Fruit fly (Drosophila melanogaster): ENCODE measurements around the gene CG7720.

The CG7720 gene

DNA sequence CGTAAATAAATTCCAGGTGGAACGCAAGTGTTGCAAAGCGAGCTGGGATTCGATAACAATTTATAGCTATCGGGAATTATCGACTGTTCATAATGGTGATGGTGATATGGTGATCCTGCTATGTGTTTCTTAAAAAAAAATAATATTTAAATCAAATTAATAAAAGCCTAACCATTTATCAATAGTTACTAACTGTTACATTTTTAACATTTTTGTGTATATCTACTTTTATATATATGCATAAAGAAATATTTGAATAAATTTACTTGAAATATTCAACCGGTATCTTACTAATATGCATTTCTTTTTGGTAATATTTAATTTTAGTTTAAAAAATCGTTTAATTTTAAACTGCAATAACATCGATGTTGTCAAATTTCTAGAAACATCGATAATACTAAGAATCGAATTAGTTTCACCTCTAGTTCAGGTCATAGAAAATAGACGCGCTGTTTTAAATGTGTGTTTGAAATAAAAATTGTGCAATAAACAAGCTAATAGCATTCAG, 49.0 kb downstream of the CG7720 start, which contains the start of the genes PGS1 and gwl:
Gene PGS1 (minus strand): TSS at position 81 of the 508 bp plus-strand sequence.
Gene gwl (plus strand): TSS at position 410 of the 508 bp plus-strand sequence.
- TF ChIP-seq woc (GFP tag; optimal IDR thresholded peaks at IDR 0.05) (no peak), OdsH (GFP tag; optimal IDR thresholded peaks at IDR 0.05) (peak; percentile 74), Hr78 (GFP tag; optimal IDR thresholded peaks at IDR 0.05) (no peak), sv (GFP tag; optimal IDR thresholded peaks at IDR 0.05) (peak; percentile 78), Dfd (GFP tag; optimal IDR thresholded peaks at IDR 0.05) (no peak), psq (GFP tag; optimal IDR thresholded peaks at IDR 0.05) (peak; percentile 76), Hnf4 (GFP tag; optimal IDR thresholded peaks at IDR 0.05) (no peak), Jra (GFP tag; optimal IDR thresholded peaks at IDR 0.05) (no peak), dsf (GFP tag; optimal IDR thresholded peaks at IDR 0.05; ENCODE audit: borderline replicate concordance) (peak; percentile 54), ey (GFP tag; optimal IDR thresholded peaks at IDR 0.05) (peak; percentile 57), HLH106 (tag; optimal IDR thresholded peaks at IDR 0.05) (peak; percentile 71), GATAd (GFP tag; optimal IDR thresholded peaks at IDR 0.05) (peak; percentile 22)

DNA sequence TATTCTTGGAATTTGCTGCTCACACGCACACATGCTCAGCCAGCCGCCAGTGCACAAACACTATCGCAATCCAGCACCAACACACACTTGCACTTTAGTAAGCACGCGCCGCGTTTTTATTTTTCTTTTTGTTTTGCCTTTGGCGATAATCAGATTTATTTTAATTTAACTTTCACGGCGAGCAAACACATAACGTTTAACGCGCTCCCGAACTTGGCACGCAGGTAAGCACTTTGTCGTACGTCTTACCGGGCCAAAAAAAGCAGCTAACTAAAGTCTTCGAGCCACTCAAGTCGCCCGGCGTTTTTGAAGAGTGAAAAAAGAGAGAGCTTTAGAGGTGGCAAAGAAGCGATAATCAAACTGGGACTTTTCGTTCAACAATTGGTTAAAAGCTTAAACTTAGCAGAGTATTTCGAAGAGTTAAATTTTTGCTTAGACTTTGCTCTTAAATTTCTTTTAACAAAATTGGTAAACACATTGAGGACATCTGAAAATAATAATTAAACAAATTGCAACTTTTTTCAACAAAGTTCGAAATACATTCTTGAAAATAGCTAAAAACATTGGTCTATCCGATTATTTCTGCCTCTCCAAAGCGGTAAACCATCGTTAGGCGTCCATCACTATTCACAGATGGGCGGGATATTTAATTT, 51.6 kb downstream of the CG7720 start, which contains the start of gene Mekk1:
Gene Mekk1 (minus strand): TSS at position 325 of the 653 bp plus-strand sequence.
- TF ChIP-seq woc (GFP tag; optimal IDR thresholded peaks at IDR 0.05) (peak; percentile 90), CG32264 (GFP tag; optimal IDR thresholded peaks at IDR 0.05) (no peak), dmrt93B (GFP tag; optimal IDR thresholded peaks at IDR 0.05) (peak; percentile 14), Myc (optimal IDR thresholded peaks at IDR 0.05) (peak; percentile 83), Hr83 (GFP tag; optimal IDR thresholded peaks at IDR 0.05; ENCODE audit: poor library complexity, severe bottlenecking) (no peak), Hnf4 (GFP tag; optimal IDR thresholded peaks at IDR 0.05) (no peak), ey (GFP tag; optimal IDR thresholded peaks at IDR 0.05) (peak; percentile 71), dsf (GFP tag; optimal IDR thresholded peaks at IDR 0.05; ENCODE audit: borderline replicate concordance) (peak; percentile 32), CG9705 (GFP tag; optimal IDR thresholded peaks at IDR 0.05) (peak; percentile 51), Mio (GFP tag; optimal IDR thresholded peaks at IDR 0.05) (no peak), psq (GFP tag; optimal IDR thresholded peaks at IDR 0.05) (peak; percentile 43), foxo (GFP tag; optimal IDR thresholded peaks at IDR 0.05) (peak in 1 of 2 experiments; percentile 71), lola (GFP tag; optimal IDR thresholded peaks at IDR 0.05) (no peak), dl (GFP tag; optimal IDR thresholded peaks at IDR 0.05; ENCODE audit: insufficient read depth in 1 of 2, partially characterized antibody in 2 of 2) (no peak), usp (GFP tag; optimal IDR thresholded peaks at IDR 0.05) (no peak), N (GFP tag; optimal IDR thresholded peaks at IDR 0.05) (no peak), Jra (GFP tag; optimal IDR thresholded peaks at IDR 0.05) (peak; percentile 61), tai (GFP tag; optimal IDR thresholded peaks at IDR 0.05) (no peak), pan (optimal IDR thresholded peaks at IDR 0.05) (no peak), CrebA (GFP tag; optimal IDR thresholded peaks at IDR 0.05; ENCODE audit: borderline replicate concordance) (no peak), Abd-B (GFP tag; optimal IDR thresholded peaks at IDR 0.05) (no peak), Vsx2 (GFP tag; optimal IDR thresholded peaks at IDR 0.05; ENCODE audit: partially characterized antibody) (peak; percentile 85), Sp1 (GFP tag; optimal IDR thresholded peaks at IDR 0.05) (peak; percentile 65), OdsH (GFP tag; optimal IDR thresholded peaks at IDR 0.05) (peak; percentile 39), fru (GFP tag; optimal IDR thresholded peaks at IDR 0.05) (peak; percentile 62), HLH106 (tag; optimal IDR thresholded peaks at IDR 0.05) (peak; percentile 75), GATAd (GFP tag; optimal IDR thresholded peaks at IDR 0.05) (peak; percentile 23), sage (GFP tag; optimal IDR thresholded peaks at IDR 0.05) (no peak), brk (GFP tag; optimal IDR thresholded peaks at IDR 0.05) (no peak), br (GFP tag; optimal IDR thresholded peaks at IDR 0.05) (peak; percentile 52), sv (GFP tag; optimal IDR thresholded peaks at IDR 0.05) (no peak), Dif (GFP tag; optimal IDR thresholded peaks at IDR 0.05; ENCODE audit: partially characterized antibody) (peak; percentile 0), Rel (GFP tag; optimal IDR thresholded peaks at IDR 0.05) (no peak), Rel (tag; optimal IDR thresholded peaks at IDR 0.05) (peak; percentile 59), jim (GFP tag; optimal IDR thresholded peaks at IDR 0.05) (peak; percentile 57), Hr78 (GFP tag; optimal IDR thresholded peaks at IDR 0.05) (no peak), h (GFP tag; optimal IDR thresholded peaks at IDR 0.05) (peak; percentile 73), Dfd (GFP tag; optimal IDR thresholded peaks at IDR 0.05) (no peak), rgr (GFP tag; optimal IDR thresholded peaks at IDR 0.05) (peak; percentile 60)
